Worm (Caenorhabditis elegans) whole organism, L1 larva: ENCODE data around the gene acr-18.

Experiments used
- ceh-82 ChIP-seq, 3 experiments: fragments of 150-350 bp in 1 of 3; sonication (generic microtip) in 2 of 3; optimal IDR thresholded peaks; 2 replicates each; lab custom pipeline; 2014 to 2017; ENCODE audit warnings: missing biosample characterization in 3 of 3, missing genetic modification characterization in 3 of 3
- lin-35 ChIP-seq, 2 experiments: fragments of 150-350 bp; optimal IDR thresholded peaks; 2 replicates each; lab custom pipeline; 2014; ENCODE audit warnings: missing biosample characterization in 2 of 2, missing genetic modification characterization in 2 of 2, missing genetic modification reagents in 2 of 2
- lsy-2 ChIP-seq, 2 experiments: fragments of 150-350 bp; optimal IDR thresholded peaks; 2 replicates each; lab custom pipeline; 2014; ENCODE audit warnings: missing biosample characterization in 2 of 2, missing genetic modification characterization in 2 of 2

ce11 chrV:15568381-15568780 lies 9.4 kb upstream of the acr-18 start:
- TF ChIP-seq lin-35 (GFP tag; optimal IDR thresholded peaks at IDR 0.05; lab: Kevin White, UChicago) (no peak), ceh-82 (tag; optimal IDR thresholded peaks at IDR 0.05; lab: Kevin White, UChicago) (no peak), lsy-2 (tag; optimal IDR thresholded peaks at IDR 0.05; lab: Kevin White, UChicago) (no peak)
